Fruit fly (Drosophila melanogaster) whole organism, pupa: ENCODE measurements around the gene Ufd1.
A peak's percentile ranks its signal among the peaks of the same experiment; 100 is the strongest.

Source experiments
- CG34367 ChIP-seq: fragments of 200-800 bp; sonication (Bioruptor generic); optimal IDR thresholded peaks from 2 replicates; lab custom pipeline; 2018; ENCODE audit warnings: missing biosample characterization, mild to moderate bottlenecking, missing genetic modification characterization
- CG4496 ChIP-seq: fragments of 200-800 bp; sonication (Bioruptor generic); IDR thresholded peaks from 3 replicates; pipeline ENCODE4 v1.3.6; 2022; ENCODE audit warnings: missing biosample characterization, missing genetic modification characterization
- Ets98B ChIP-seq: fragments of 200-800 bp; sonication (Bioruptor generic); IDR thresholded peaks from 2 replicates; pipeline ENCODE4 v1.3.6; 2022; ENCODE audit warnings: missing biosample characterization, missing genetic modification characterization
- Pif1B ChIP-seq: fragments of 200-800 bp; sonication (Bioruptor generic); optimal IDR thresholded peaks from 3 replicates; lab custom pipeline; 2016; ENCODE audit warnings: missing biosample characterization, missing genetic modification characterization

- TF ChIP-seq CG4496 (GFP tag; lab: Robert Waterston, UW): peak; percentile 18; the same call in 1 of the 3 replicates
- peak; percentile 43; the same call in 1 of the 2 replicates for TF ChIP-seq Ets98B (GFP tag; lab: Robert Waterston, UW)
- no peak for TF ChIP-seq Pif1B (GFP tag; lab: Kevin White, UChicago)
- TF ChIP-seq CG34367 (tag; lab: Kevin White, UChicago): no peak
Measured at dm6 chr3L:11135846-11136245, 12.8 kb upstream of the Ufd1 start, which contains the start of gene IRSp53.
